Worm (Caenorhabditis elegans): ENCODE results near the gene Y2H9A.4.

Gene Y2H9A.4

ce11 chrV:13457858-13458257 lies 12.2 kb downstream of the Y2H9A.4 start, which contains the start of gene F25H9.2 (continued):
- TF ChIP-seq snu-23 (GFP tag; optimal IDR thresholded peaks at IDR 0.05), result peak; percentile 47
- TF ChIP-seq elt-3 (tag; optimal IDR thresholded peaks at IDR 0.05), result no peak
- no peak for TF ChIP-seq unc-86 (tag; optimal IDR thresholded peaks at IDR 0.05)
- no peak for TF ChIP-seq nhr-76 (tag; optimal IDR thresholded peaks at IDR 0.05)
- TF ChIP-seq pag-3 (tag; optimal IDR thresholded peaks at IDR 0.05; ENCODE audit: borderline replicate concordance, insufficient read depth), result no peak
- no peak for TF ChIP-seq ceh-88 (GFP tag; IDR thresholded peaks at IDR 0.05)
- no peak for TF ChIP-seq mef-2 (tag; optimal IDR thresholded peaks at IDR 0.05)
- TF ChIP-seq nhr-71 (tag; optimal IDR thresholded peaks at IDR 0.05), result peak; percentile 25

ce11 chrV:13459323-13459722 lies 13.6 kb downstream of the Y2H9A.4 start, which contains the start of gene bath-39:
bath-39 (plus strand) TSS chrV:13459459.
- TF ChIP-seq zip-4 (GFP tag; optimal IDR thresholded peaks at IDR 0.05), result no peak
- TF ChIP-seq mab-9 (GFP tag; IDR thresholded peaks at IDR 0.05), result no peak
- TF ChIP-seq pqm-1 (tag; optimal IDR thresholded peaks at IDR 0.05), result no peak
- peak in 1 of 2 experiments; percentile 28 for TF ChIP-seq efl-1 (optimal IDR thresholded peaks at IDR 0.05)
- TF ChIP-seq efl-1 (GFP tag; optimal IDR thresholded peaks at IDR 0.05 in 1 of 2), result peak; percentile 19 to 84
- peak; percentile 32 for TF ChIP-seq rnt-1 (tag; optimal IDR thresholded peaks at IDR 0.05)
- no peak for TF ChIP-seq irx-1 (tag; optimal IDR thresholded peaks at IDR 0.05)
- TF ChIP-seq ztf-11 (tag; optimal IDR thresholded peaks at IDR 0.05), result no peak
- TF ChIP-seq dpl-1 (GFP tag; optimal IDR thresholded peaks at IDR 0.05), result peak in 2 of 3 experiments; percentile 19 to 48
- TF ChIP-seq nhr-12 (tag; optimal IDR thresholded peaks at IDR 0.05), result no peak
- no peak for TF ChIP-seq egl-13 (tag; optimal IDR thresholded peaks at IDR 0.05)
- no peak for TF ChIP-seq fkh-8 (tag; optimal IDR thresholded peaks at IDR 0.05)
- TF ChIP-seq fkh-4 (tag; optimal IDR thresholded peaks at IDR 0.05; ENCODE audit: borderline replicate concordance), result no peak
- TF ChIP-seq ceh-8 (GFP tag; optimal IDR thresholded peaks at IDR 0.05), result no peak
- TF ChIP-seq snu-23 (GFP tag; optimal IDR thresholded peaks at IDR 0.05), result peak; percentile 28
- TF ChIP-seq lin-39 (tag; optimal IDR thresholded peaks at IDR 0.05), result no peak
- peak; percentile 18 to 35 for TF ChIP-seq lin-35 (GFP tag; optimal IDR thresholded peaks at IDR 0.05)
- no peak for TF ChIP-seq nhr-71 (tag; optimal IDR thresholded peaks at IDR 0.05)
- peak; percentile 22 for TF ChIP-seq blmp-1 (tag; optimal IDR thresholded peaks at IDR 0.05)
- peak; percentile 81 for TF ChIP-seq F16B12.6 (tag; optimal IDR thresholded peaks at IDR 0.05)
- TF ChIP-seq nhr-28 (tag; optimal IDR thresholded peaks at IDR 0.05), result no peak
- TF ChIP-seq isw-1 (GFP tag; IDR thresholded peaks at IDR 0.05), result no peak
- TF ChIP-seq lsy-2 (tag; optimal IDR thresholded peaks at IDR 0.05), result peak in 1 of 2 experiments; percentile 40
- no peak for TF ChIP-seq mep-1 (tag; optimal IDR thresholded peaks at IDR 0.05)
- no peak for TF ChIP-seq unc-130 (tag; optimal IDR thresholded peaks at IDR 0.05)
- peak; percentile 1 for TF ChIP-seq lin-15B (tag; optimal IDR thresholded peaks at IDR 0.05)
- no peak for TF ChIP-seq egl-27 (tag; optimal IDR thresholded peaks at IDR 0.05)
- no peak for TF ChIP-seq efl-3 (GFP tag; optimal IDR thresholded peaks at IDR 0.05)

DNA sequence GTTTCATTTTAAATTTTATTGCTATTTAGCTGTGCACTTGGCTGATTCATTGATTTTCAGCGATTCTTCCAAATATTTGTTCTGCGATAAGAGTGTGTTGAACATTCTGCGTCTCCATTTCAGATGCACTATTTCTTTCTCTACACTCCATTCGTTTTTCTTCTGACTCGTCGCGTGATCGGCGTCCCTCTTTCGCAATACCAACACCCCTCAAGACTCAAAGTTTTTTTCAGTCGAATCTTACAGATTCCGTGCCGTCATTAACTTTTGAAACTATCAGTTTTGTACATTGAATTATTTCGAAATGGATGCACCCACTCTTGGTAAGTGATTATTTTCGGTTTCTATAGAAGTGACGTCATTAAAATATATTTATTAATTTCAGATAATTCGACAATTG lies 17.3 kb downstream of the Y2H9A.4 start, which contains the start of gene frm-10:
Gene frm-10, plus strand, starts transcription at position 234 of the 400 bp plus-strand sequence.
- TF ChIP-seq grh-1 (GFP tag; IDR thresholded peaks at IDR 0.05) (no peak), nhr-20 (tag; optimal IDR thresholded peaks at IDR 0.05) (peak; percentile 78), C16A3.4 (tag; optimal IDR thresholded peaks at IDR 0.05) (peak; percentile 10), ceh-90 (tag; optimal IDR thresholded peaks at IDR 0.05) (no peak), fos-1 (tag; optimal IDR thresholded peaks at IDR 0.05) (no peak), hlh-17 (GFP tag; optimal IDR thresholded peaks at IDR 0.05; ENCODE audit: borderline replicate concordance) (no peak), ceh-63 (GFP tag; optimal IDR thresholded peaks at IDR 0.05) (no peak), mab-9 (GFP tag; IDR thresholded peaks at IDR 0.05) (no peak), unc-30 (tag; optimal IDR thresholded peaks at IDR 0.05) (no peak), tbx-2 (tag; optimal IDR thresholded peaks at IDR 0.05) (peak; percentile 45), mdl-1 (tag; optimal IDR thresholded peaks at IDR 0.05) (peak in 1 of 2 experiments; percentile 84), nhr-90 (tag; optimal IDR thresholded peaks at IDR 0.05; ENCODE audit: poor library complexity) (peak; percentile 22), lin-13 (GFP tag; optimal IDR thresholded peaks at IDR 0.05) (peak; percentile 43), egl-13 (tag; optimal IDR thresholded peaks at IDR 0.05) (no peak), swsn-7 (tag; optimal IDR thresholded peaks at IDR 0.05) (peak; percentile 62), hlh-4 (tag; optimal IDR thresholded peaks at IDR 0.05) (no peak), lsy-2 (tag; optimal IDR thresholded peaks at IDR 0.05) (peak; percentile 52 to 67), lir-3 (tag; optimal IDR thresholded peaks at IDR 0.05; ENCODE audit: poor library complexity) (peak; percentile 30), nhr-84 (tag; optimal IDR thresholded peaks at IDR 0.05) (no peak), unc-130 (tag; optimal IDR thresholded peaks at IDR 0.05) (no peak), elt-2 (tag; optimal IDR thresholded peaks at IDR 0.05) (peak; percentile 88)
